ENCODE assay signal across 1 fruit fly cellular context in the genomic region with DNA sequence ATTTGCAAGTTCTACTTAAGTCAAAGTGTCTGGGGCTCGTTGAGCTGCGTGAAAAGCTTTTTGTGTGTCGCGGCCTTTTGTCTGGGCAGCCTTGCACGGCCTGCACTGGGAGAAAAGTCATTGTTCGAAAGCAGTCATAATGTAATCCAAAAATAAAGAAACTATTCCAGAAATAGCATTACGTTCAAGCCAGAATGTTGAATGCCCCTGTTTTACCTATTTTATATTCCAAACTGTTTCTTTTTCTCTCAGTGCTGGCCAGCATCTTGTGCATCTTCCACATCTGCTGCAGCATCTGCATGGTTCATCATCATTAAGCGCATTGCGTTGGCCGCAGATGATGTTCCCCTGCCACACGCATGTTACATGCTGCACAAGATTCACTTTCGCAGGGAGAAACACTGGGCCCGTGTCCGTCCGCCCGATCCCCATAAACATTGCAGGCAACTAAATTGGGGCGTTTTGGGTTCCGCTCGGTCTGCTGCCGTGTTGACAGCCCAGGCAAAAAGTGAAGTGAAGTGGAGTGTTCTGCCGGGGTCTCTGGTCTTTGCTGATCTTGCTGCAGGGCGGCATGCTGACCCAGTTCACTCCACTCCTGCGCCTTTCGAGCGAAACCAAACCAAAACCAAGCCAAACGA.
TF ChIP-seq lines count a peak whose summit lies in the region.

No protein-coding gene starts in this region.

TF ChIP-seq in whole organism, embryonic, 481 proteins besides CTCF, POLR2A, EP300 and RAD21 (continued from another document and continues in another):
- TF ChIP-seq disco-r (GFP tag; optimal IDR thresholded peaks at IDR 0.05; lab: Kevin White, UChicago) (no peak), unc-4 (GFP tag; IDR thresholded peaks at IDR 0.05; lab: Robert Waterston, UW; ENCODE audit: partially characterized antibody) (no peak), CG10565 (GFP tag; optimal IDR thresholded peaks at IDR 0.05; lab: Kevin White, UChicago) (no peak), H15 (GFP tag; IDR thresholded peaks at IDR 0.05; lab: Robert Waterston, UW) (peak; percentile 48; the same call in 1 of the 3 replicates), sima (GFP tag; optimal IDR thresholded peaks at IDR 0.05; lab: Kevin White, UChicago) (no peak), HLH4C (GFP tag; IDR thresholded peaks at IDR 0.05; lab: Robert Waterston, UW; ENCODE audit: partially characterized antibody) (no peak), amos (GFP tag; IDR thresholded peaks at IDR 0.05; lab: Robert Waterston, UW; ENCODE audit: partially characterized antibody) (no peak), Camta (GFP tag; optimal IDR thresholded peaks at IDR 0.05; lab: Kevin White, UChicago) (peak; percentile 42), CG10462 (GFP tag; optimal IDR thresholded peaks at IDR 0.05; lab: Kevin White, UChicago) (peak; percentile 31), H2.0 (GFP tag; IDR thresholded peaks at IDR 0.05; lab: Robert Waterston, UW) (peak; percentile 70), CG11398 (GFP tag; optimal IDR thresholded peaks at IDR 0.05; lab: Kevin White, UChicago) (peak; percentile 14), CG18262 (tag; optimal IDR thresholded peaks at IDR 0.05; lab: Kevin White, UChicago) (peak; percentile 60), CG7987 (GFP tag; optimal IDR thresholded peaks at IDR 0.05; lab: Kevin White, UChicago) (no peak), CG5245 (GFP tag; optimal IDR thresholded peaks at IDR 0.05; lab: Kevin White, UChicago) (peak; percentile 68), Dll (GFP tag; IDR thresholded peaks at IDR 0.05; lab: Robert Waterston, UW; ENCODE audit: partially characterized antibody) (no peak), emc (GFP tag; optimal IDR thresholded peaks at IDR 0.05; lab: Kevin White, UChicago) (no peak), CG14667 (GFP tag; IDR thresholded peaks at IDR 0.05; lab: Robert Waterston, UW) (no peak; the same call in 1 of the 2 replicates), Meics (GFP tag; optimal IDR thresholded peaks at IDR 0.05; lab: Kevin White, UChicago) (no peak), CG17829 (tag; optimal IDR thresholded peaks at IDR 0.05; lab: Kevin White, UChicago) (peak; percentile 61), ro (GFP tag; IDR thresholded peaks at IDR 0.05; lab: Robert Waterston, UW) (no peak), dpn (GFP tag; optimal IDR thresholded peaks at IDR 0.05; lab: Kevin White, UChicago) (peak; percentile 53 to 63), CG7928 (GFP tag; optimal IDR thresholded peaks at IDR 0.05; lab: Kevin White, UChicago) (no peak), eve (GFP tag; optimal IDR thresholded peaks at IDR 0.05; lab: Kevin White, UChicago) (no peak), CG31388 (GFP tag; optimal IDR thresholded peaks at IDR 0.05; lab: Kevin White, UChicago) (no peak), CG9609 (GFP tag; optimal IDR thresholded peaks at IDR 0.05; lab: Kevin White, UChicago) (peak; percentile 50), prd (optimal IDR thresholded peaks at IDR 0.05; lab: Kevin White, UChicago) (no peak), prd (GFP tag; IDR thresholded peaks at IDR 0.05; lab: Robert Waterston, UW) (peak; percentile 78), CG12299 (tag; optimal IDR thresholded peaks at IDR 0.05; lab: Kevin White, UChicago) (no peak), Vsx1 (GFP tag; optimal IDR thresholded peaks at IDR 0.05; lab: Kevin White, UChicago) (no peak), C15 (GFP tag; IDR thresholded peaks at IDR 0.05; lab: Robert Waterston, UW) (no peak), run (tag; optimal IDR thresholded peaks at IDR 0.05; lab: Kevin White, UChicago) (no peak), CG42726 (GFP tag; IDR thresholded peaks at IDR 0.05; lab: Robert Waterston, UW; ENCODE audit: partially characterized antibody) (no peak), CG12071 (GFP tag; optimal IDR thresholded peaks at IDR 0.05; lab: Kevin White, UChicago) (no peak), hb (GFP tag; IDR thresholded peaks at IDR 0.05; lab: Robert Waterston, UW; ENCODE audit: partially characterized antibody) (no peak), CG2120 (GFP tag; optimal IDR thresholded peaks at IDR 0.05; lab: Kevin White, UChicago) (no peak), CG9817 (tag; optimal IDR thresholded peaks at IDR 0.05; lab: Kevin White, UChicago) (peak; percentile 3), ttk (GFP tag; IDR thresholded peaks at IDR 0.05; lab: Robert Waterston, UW) (peak; percentile 73), D (optimal IDR thresholded peaks at IDR 0.05; lab: Kevin White, UChicago) (no peak), D (GFP tag; optimal IDR thresholded peaks at IDR 0.05; lab: Kevin White, UChicago) (peak; percentile 62), CG13624 (GFP tag; optimal IDR thresholded peaks at IDR 0.05; lab: Kevin White, UChicago) (no peak), Fer1 (GFP tag; optimal IDR thresholded peaks at IDR 0.05; lab: Kevin White, UChicago) (no peak), Ravus (GFP tag; IDR thresholded peaks at IDR 0.05; lab: Robert Waterston, UW) (no peak), CG17802 (tag; optimal IDR thresholded peaks at IDR 0.05; lab: Kevin White, UChicago) (peak; percentile 36), CG2889 (GFP tag; IDR thresholded peaks at IDR 0.05; lab: Robert Waterston, UW) (peak; percentile 39; the same call in 1 of the 3 replicates), jumu (GFP tag; optimal IDR thresholded peaks at IDR 0.05; lab: Kevin White, UChicago) (no peak), knrl (GFP tag; IDR thresholded peaks at IDR 0.05; lab: Robert Waterston, UW; ENCODE audit: partially characterized antibody) (no peak), CG11093 (GFP tag; IDR thresholded peaks at IDR 0.05; lab: Robert Waterston, UW) (peak; percentile 42; the same call in 1 of the 3 replicates), CG10979 (tag; optimal IDR thresholded peaks at IDR 0.05; lab: Kevin White, UChicago) (peak; percentile 70), CG8944 (GFP tag; optimal IDR thresholded peaks at IDR 0.05; lab: Kevin White, UChicago) (peak; percentile 31), Nf-YB (GFP tag; optimal IDR thresholded peaks at IDR 0.05; lab: Kevin White, UChicago) (no peak), crp (GFP tag; optimal IDR thresholded peaks at IDR 0.05; lab: Kevin White, UChicago) (no peak), CG10267 (tag; optimal IDR thresholded peaks at IDR 0.05; lab: Kevin White, UChicago) (peak; percentile 38), ara (GFP tag; IDR thresholded peaks at IDR 0.05; lab: Robert Waterston, UW) (peak; percentile 81), CG7839 (tag; optimal IDR thresholded peaks at IDR 0.05; lab: Kevin White, UChicago) (peak; percentile 59), Max (GFP tag; optimal IDR thresholded peaks at IDR 0.05; lab: Kevin White, UChicago) (peak; percentile 24), Taf1 (GFP tag; IDR thresholded peaks at IDR 0.05; lab: Robert Waterston, UW) (no peak), klu (GFP tag; IDR thresholded peaks at IDR 0.05; lab: Robert Waterston, UW) (no peak), stc (GFP tag; IDR thresholded peaks at IDR 0.05; lab: Robert Waterston, UW) (no peak), Gsc (GFP tag; IDR thresholded peaks at IDR 0.05; lab: Robert Waterston, UW) (no peak), sqz (GFP tag; optimal IDR thresholded peaks at IDR 0.05; lab: Kevin White, UChicago) (no peak), CG33557 (GFP tag; optimal IDR thresholded peaks at IDR 0.05; lab: Kevin White, UChicago) (no peak), CG8924 (tag; optimal IDR thresholded peaks at IDR 0.05; lab: Kevin White, UChicago) (peak; percentile 17), lola (GFP tag; optimal IDR thresholded peaks at IDR 0.05; lab: Kevin White, UChicago) (peak in 1 of 3 experiments; percentile 47), cas (GFP tag; IDR thresholded peaks at IDR 0.05; lab: Robert Waterston, UW) (no peak), CG3995 (GFP tag; optimal IDR thresholded peaks at IDR 0.05; lab: Kevin White, UChicago) (no peak), Jarid2 (GFP tag; optimal IDR thresholded peaks at IDR 0.05; lab: Kevin White, UChicago) (no peak), CG5180 (GFP tag; optimal IDR thresholded peaks at IDR 0.05; lab: Kevin White, UChicago) (no peak), CG13775 (GFP tag; optimal IDR thresholded peaks at IDR 0.05; lab: Kevin White, UChicago) (peak; percentile 7), B-H2 (GFP tag; optimal IDR thresholded peaks at IDR 0.05; lab: Kevin White, UChicago) (no peak), vnd (GFP tag; IDR thresholded peaks at IDR 0.05; lab: Robert Waterston, UW; ENCODE audit: partially characterized antibody) (no peak), caup (GFP tag; optimal IDR thresholded peaks at IDR 0.05; lab: Kevin White, UChicago; ENCODE audit: severe bottlenecking) (no peak), CG2712 (tag; optimal IDR thresholded peaks at IDR 0.05; lab: Kevin White, UChicago) (peak; percentile 73), pb (GFP tag; optimal IDR thresholded peaks at IDR 0.05; lab: Kevin White, UChicago) (peak; percentile 16), cg (GFP tag; optimal IDR thresholded peaks at IDR 0.05; lab: Kevin White, UChicago) (no peak), gsb-n (tag; optimal IDR thresholded peaks at IDR 0.05; lab: Kevin White, UChicago) (peak; percentile 4), slbo (GFP tag; IDR thresholded peaks at IDR 0.05; lab: Robert Waterston, UW) (peak; percentile 58), HmgZ (tag; optimal IDR thresholded peaks at IDR 0.05; lab: Kevin White, UChicago) (no peak), tll (GFP tag; optimal IDR thresholded peaks at IDR 0.05; lab: Kevin White, UChicago) (no peak), CG8290 (GFP tag; optimal IDR thresholded peaks at IDR 0.05; lab: Kevin White, UChicago) (no peak), CG8290 (tag; optimal IDR thresholded peaks at IDR 0.05; lab: Kevin White, UChicago) (no peak), da (GFP tag; optimal IDR thresholded peaks at IDR 0.05; lab: Kevin White, UChicago) (no peak), Neu2 (GFP tag; optimal IDR thresholded peaks at IDR 0.05; lab: Kevin White, UChicago; ENCODE audit: borderline replicate concordance) (no peak), nerfin-2 (GFP tag; IDR thresholded peaks at IDR 0.05; lab: Robert Waterston, UW; ENCODE audit: partially characterized antibody) (no peak), CG33213 (GFP tag; optimal IDR thresholded peaks at IDR 0.05; lab: Kevin White, UChicago) (no peak), rib (GFP tag; IDR thresholded peaks at IDR 0.05; lab: Robert Waterston, UW) (no peak), Ets65A (GFP tag; lab: Kevin White, UChicago) (peak; percentile 92), Six4 (GFP tag; optimal IDR thresholded peaks at IDR 0.05; lab: Kevin White, UChicago) (peak; percentile 60), CG9437 (GFP tag; optimal IDR thresholded peaks at IDR 0.05; lab: Kevin White, UChicago) (peak; percentile 19), btn (GFP tag; optimal IDR thresholded peaks at IDR 0.05; lab: Kevin White, UChicago) (peak; percentile 57), gcm2 (GFP tag; optimal IDR thresholded peaks at IDR 0.05; lab: Kevin White, UChicago) (no peak), odd (GFP tag; optimal IDR thresholded peaks at IDR 0.05; lab: Kevin White, UChicago) (no peak), vfl (GFP tag; optimal IDR thresholded peaks at IDR 0.05; lab: Kevin White, UChicago) (no peak), pfk (GFP tag; optimal IDR thresholded peaks at IDR 0.05; lab: Kevin White, UChicago) (no peak), aop (GFP tag; IDR thresholded peaks at IDR 0.05; lab: Robert Waterston, UW) (no peak), pum (GFP tag; optimal IDR thresholded peaks at IDR 0.05; lab: Kevin White, UChicago) (peak; percentile 47), seq (GFP tag; IDR thresholded peaks at IDR 0.05; lab: Robert Waterston, UW) (no peak), cwo (GFP tag; optimal IDR thresholded peaks at IDR 0.05; lab: Kevin White, UChicago) (no peak), CG2202 (tag; optimal IDR thresholded peaks at IDR 0.05; lab: Kevin White, UChicago) (no peak), CG8359 (GFP tag; optimal IDR thresholded peaks at IDR 0.05; lab: Kevin White, UChicago; ENCODE audit: borderline replicate concordance) (no peak), Oli (tag; optimal IDR thresholded peaks at IDR 0.05; lab: Kevin White, UChicago) (peak; percentile 49), CG2678 (tag; optimal IDR thresholded peaks at IDR 0.05; lab: Kevin White, UChicago) (peak; percentile 34), fd96Cb (tag; optimal IDR thresholded peaks at IDR 0.05; lab: Kevin White, UChicago) (peak; percentile 74), CG12155 (GFP tag; optimal IDR thresholded peaks at IDR 0.05; lab: Kevin White, UChicago) (peak; percentile 5), Dad (GFP tag; optimal IDR thresholded peaks at IDR 0.05; lab: Kevin White, UChicago) (peak; percentile 13), CG12942 (GFP tag; optimal IDR thresholded peaks at IDR 0.05; lab: Kevin White, UChicago) (peak; percentile 54), CG12219 (GFP tag; optimal IDR thresholded peaks at IDR 0.05; lab: Kevin White, UChicago) (peak; percentile 37), maf-S (GFP tag; optimal IDR thresholded peaks at IDR 0.05; lab: Kevin White, UChicago) (no peak), so (GFP tag; IDR thresholded peaks at IDR 0.05; lab: Robert Waterston, UW) (peak; percentile 43; the same call in 1 of the 3 replicates), CG17612 (GFP tag; IDR thresholded peaks at IDR 0.05; lab: Robert Waterston, UW) (no peak), Hr39 (optimal IDR thresholded peaks at IDR 0.05; lab: Kevin White, UChicago) (no peak), Eip74EF (GFP tag; optimal IDR thresholded peaks at IDR 0.05; lab: Kevin White, UChicago) (peak in 1 of 2 experiments; percentile 35), abd-A (tag; optimal IDR thresholded peaks at IDR 0.05; lab: Kevin White, UChicago) (no peak), CG17912 (GFP tag; optimal IDR thresholded peaks at IDR 0.05; lab: Kevin White, UChicago) (no peak), corto (GFP tag; optimal IDR thresholded peaks at IDR 0.05; lab: Kevin White, UChicago) (peak; percentile 46), CoRest (tag; optimal IDR thresholded peaks at IDR 0.05; lab: Kevin White, UChicago) (peak; percentile 26), dm (GFP tag; optimal IDR thresholded peaks at IDR 0.05; lab: Kevin White, UChicago) (no peak), Mes4 (GFP tag; optimal IDR thresholded peaks at IDR 0.05; lab: Kevin White, UChicago) (peak; percentile 42), Dfd (GFP tag; optimal IDR thresholded peaks at IDR 0.05; lab: Kevin White, UChicago) (no peak), CG10543 (GFP tag; optimal IDR thresholded peaks at IDR 0.05; lab: Kevin White, UChicago) (no peak), Opbp (GFP tag; IDR thresholded peaks at IDR 0.05; lab: Robert Waterston, UW; ENCODE audit: partially characterized antibody) (no peak), CG8388 (GFP tag; optimal IDR thresholded peaks at IDR 0.05; lab: Kevin White, UChicago) (peak; percentile 67), tap (tag; optimal IDR thresholded peaks at IDR 0.05; lab: Kevin White, UChicago) (peak; percentile 24), fru (optimal IDR thresholded peaks at IDR 0.05; lab: Kevin White, UChicago) (no peak), CG10654 (GFP tag; optimal IDR thresholded peaks at IDR 0.05; lab: Kevin White, UChicago) (peak; percentile 7), fd3F (GFP tag; optimal IDR thresholded peaks at IDR 0.05; lab: Kevin White, UChicago) (no peak), sim (GFP tag; IDR thresholded peaks at IDR 0.05; lab: Robert Waterston, UW) (no peak)
